Worm (Caenorhabditis elegans): ENCODE data around the gene gpx-6.

Gene gpx-6

ce11 chrIV:8225357-8225756 lies 3.4 kb downstream of the gpx-6 start, which contains the start of gene serp-1.2:
Gene serp-1.2, plus strand, starts transcription at chrIV:8225674.
- TF ChIP-seq elt-2 (tag; optimal IDR thresholded peaks at IDR 0.05) (peak; percentile 12), elt-4 (tag; optimal IDR thresholded peaks at IDR 0.05) (no peak)

ce11 chrIV:8226474-8226873 lies 4.5 kb downstream of the gpx-6 start:
- TF ChIP-seq ama-1 (optimal IDR thresholded peaks at IDR 0.05) (peak; percentile 1), lim-6 (tag; optimal IDR thresholded peaks at IDR 0.05) (no peak)

- TF ChIP-seq ceh-34 (tag; optimal IDR thresholded peaks at IDR 0.05): peak; percentile 63
- no peak for TF ChIP-seq lin-11 (tag; optimal IDR thresholded peaks at IDR 0.05)
- TF ChIP-seq ama-1 (optimal IDR thresholded peaks at IDR 0.05): no peak
- peak; percentile 19 for TF ChIP-seq nfya-1 (tag; optimal IDR thresholded peaks at IDR 0.05)
- no peak for TF ChIP-seq ceh-31 (tag; optimal IDR thresholded peaks at IDR 0.05)
- TF ChIP-seq ceh-48 (tag; optimal IDR thresholded peaks at IDR 0.05): no peak
- peak; percentile 58 for TF ChIP-seq ceh-18 (tag; optimal IDR thresholded peaks at IDR 0.05)
- peak; percentile 60 for TF ChIP-seq F13H6.1 (tag; optimal IDR thresholded peaks at IDR 0.05)
- TF ChIP-seq ceh-24 (tag; optimal IDR thresholded peaks at IDR 0.05): no peak
- TF ChIP-seq pros-1 (tag; optimal IDR thresholded peaks at IDR 0.05): no peak
- peak; percentile 34 for TF ChIP-seq tbx-2 (tag; optimal IDR thresholded peaks at IDR 0.05)
- no peak for TF ChIP-seq ttx-3 (tag; optimal IDR thresholded peaks at IDR 0.05)
- TF ChIP-seq hlh-6 (tag; optimal IDR thresholded peaks at IDR 0.05): peak; percentile 37
- peak; percentile 63 for TF ChIP-seq dve-1 (tag; optimal IDR thresholded peaks at IDR 0.05)
- no peak for TF ChIP-seq lim-6 (tag; optimal IDR thresholded peaks at IDR 0.05)
- no peak for TF ChIP-seq nhr-232 (tag; optimal IDR thresholded peaks at IDR 0.05)
- no peak for TF ChIP-seq hlh-15 (tag; optimal IDR thresholded peaks at IDR 0.05)
- TF ChIP-seq ceh-19 (GFP tag; optimal IDR thresholded peaks at IDR 0.05): no peak
- no peak for TF ChIP-seq pha-2 (tag; optimal IDR thresholded peaks at IDR 0.05)
- no peak for TF ChIP-seq unc-42 (tag; optimal IDR thresholded peaks at IDR 0.05)
- TF ChIP-seq gmeb-2 (tag; optimal IDR thresholded peaks at IDR 0.05): no peak
- peak; percentile 10 for TF ChIP-seq elt-2 (tag; optimal IDR thresholded peaks at IDR 0.05)
- peak; percentile 21 for TF ChIP-seq ets-4 (tag; optimal IDR thresholded peaks at IDR 0.05)
- TF ChIP-seq unc-55 (GFP tag; optimal IDR thresholded peaks at IDR 0.05): peak; percentile 38
- peak; percentile 12 for TF ChIP-seq rnt-1 (tag; optimal IDR thresholded peaks at IDR 0.05)
- peak; percentile 36 for TF ChIP-seq ceh-2 (tag; optimal IDR thresholded peaks at IDR 0.05)
- TF ChIP-seq sox-4 (tag; optimal IDR thresholded peaks at IDR 0.05): no peak
- TF ChIP-seq nhr-11 (tag; optimal IDR thresholded peaks at IDR 0.05): no peak
- no peak for TF ChIP-seq C08G9.2 (tag; optimal IDR thresholded peaks at IDR 0.05)
- no peak for TF ChIP-seq C38D4.7 (GFP tag; optimal IDR thresholded peaks at IDR 0.05)
- peak; percentile 77 for TF ChIP-seq pqm-1 (tag; optimal IDR thresholded peaks at IDR 0.05)
- no peak for TF ChIP-seq pha-4 (tag; optimal IDR thresholded peaks at IDR 0.05)
Observed at ce11 chrIV:8229523-8229922, 7.5 kb downstream of the gpx-6 start.

ce11 chrIV:8232428-8232827 lies 10.4 kb downstream of the gpx-6 start:
- no peak for TF ChIP-seq K02D7.2 (tag; optimal IDR thresholded peaks at IDR 0.05)
- TF ChIP-seq ceh-34 (tag; optimal IDR thresholded peaks at IDR 0.05): peak; percentile 53
- TF ChIP-seq fkh-6 (tag; optimal IDR thresholded peaks at IDR 0.05): no peak
- TF ChIP-seq madf-2 (tag; optimal IDR thresholded peaks at IDR 0.05): no peak
- TF ChIP-seq hlh-30 (tag; optimal IDR thresholded peaks at IDR 0.05; ENCODE audit: insufficient read depth): peak; percentile 74
- no peak for TF ChIP-seq mec-3 (tag; optimal IDR thresholded peaks at IDR 0.05; ENCODE audit: borderline replicate concordance)
- no peak for TF ChIP-seq ztf-16 (tag; optimal IDR thresholded peaks at IDR 0.05)
- TF ChIP-seq unc-3 (GFP tag; conservative IDR thresholded peaks at IDR 0.05): 0 out of 2 replicates have a peak, but pooled peaks have one; percentile 15
- no peak for TF ChIP-seq unc-3 (tag; optimal IDR thresholded peaks at IDR 0.05)
- no peak for TF ChIP-seq sox-2 (GFP tag; IDR thresholded peaks at IDR 0.05)
- TF ChIP-seq tbx-2 (tag; optimal IDR thresholded peaks at IDR 0.05): peak; percentile 12
- no peak for TF ChIP-seq lim-6 (tag; optimal IDR thresholded peaks at IDR 0.05)
- peak; percentile 26 for TF ChIP-seq ceh-31 (tag; optimal IDR thresholded peaks at IDR 0.05)
- TF ChIP-seq odd-2 (tag; optimal IDR thresholded peaks at IDR 0.05): no peak
- no peak for TF ChIP-seq K09A11.1 (tag; optimal IDR thresholded peaks at IDR 0.05; ENCODE audit: insufficient read depth)
- no peak for TF ChIP-seq ets-4 (tag; optimal IDR thresholded peaks at IDR 0.05)
- TF ChIP-seq che-1 (tag; optimal IDR thresholded peaks at IDR 0.05): no peak
- no peak for TF ChIP-seq nfya-1 (tag; optimal IDR thresholded peaks at IDR 0.05)
- TF ChIP-seq F13H6.1 (tag; optimal IDR thresholded peaks at IDR 0.05): peak; percentile 16
- TF ChIP-seq dve-1 (tag; optimal IDR thresholded peaks at IDR 0.05): no peak
- TF ChIP-seq nhr-11 (tag; optimal IDR thresholded peaks at IDR 0.05): no peak
- peak; percentile 41 for TF ChIP-seq ceh-18 (tag; optimal IDR thresholded peaks at IDR 0.05)
- TF ChIP-seq ceh-48 (tag; optimal IDR thresholded peaks at IDR 0.05): no peak
- TF ChIP-seq lin-11 (tag; optimal IDR thresholded peaks at IDR 0.05): no peak
- no peak for TF ChIP-seq pha-2 (tag; optimal IDR thresholded peaks at IDR 0.05)

Measured in whole organism, late embryonic.